Worm (Caenorhabditis elegans): ENCODE data around the gene tdo-2.

- TF ChIP-seq bed-2 (GFP tag; IDR thresholded peaks at IDR 0.05) (no peak), madf-10 (tag; optimal IDR thresholded peaks at IDR 0.05) (no peak), ceh-100 (GFP tag; IDR thresholded peaks at IDR 0.05) (no peak), akir-1 (GFP tag; optimal IDR thresholded peaks at IDR 0.05) (no peak), ccch-3 (GFP tag; optimal IDR thresholded peaks at IDR 0.05) (no peak), madf-8 (GFP tag; conservative IDR thresholded peaks at IDR 0.05) (no peak), ztf-26 (tag; optimal IDR thresholded peaks at IDR 0.05) (no peak), ZK185.1 (tag; optimal IDR thresholded peaks at IDR 0.05; ENCODE audit: poor library complexity, severe bottlenecking) (no peak)
These were observed 44.9 kb downstream of the tdo-2 start for ce11 chrIII:5874664-5875417.
